Worm (Caenorhabditis elegans): ENCODE results near the gene pud-3.
"Not testable (repeated sequence)": the region's sequence is repeated elsewhere in the genome, so short reads cannot be mapped to it uniquely, and the experiment has no call there.

Gene pud-3

ce11 chrV:2331616-2332015 lies 6.7 kb upstream of the pud-3 start, which contains the start of gene irld-32:
TSS of gene irld-32 (plus strand) at chrV:2331916.
- TF ChIP-seq nfya-1 (tag; optimal IDR thresholded peaks at IDR 0.05); ref-2 (tag; optimal IDR thresholded peaks at IDR 0.05); sox-2 (GFP tag; IDR thresholded peaks at IDR 0.05): not testable (repeated sequence)

ce11 chrV:2330129-2330528 lies 5.2 kb upstream of the pud-3 start, which contains the start of gene pud-1.1:
TSS of gene pud-1.1 (plus strand) at chrV:2330429.
- TF ChIP-seq nfya-1 (tag; optimal IDR thresholded peaks at IDR 0.05); unc-55 (GFP tag; optimal IDR thresholded peaks at IDR 0.05); pat-9 (tag; optimal IDR thresholded peaks at IDR 0.05): not testable (repeated sequence)

- TF ChIP-seq tbx-2 (tag; optimal IDR thresholded peaks at IDR 0.05) (no peak), nhr-11 (tag; optimal IDR thresholded peaks at IDR 0.05) (no peak), npax-4 (tag; optimal IDR thresholded peaks at IDR 0.05) (no peak), ceh-31 (tag; optimal IDR thresholded peaks at IDR 0.05) (no peak), mec-3 (tag; optimal IDR thresholded peaks at IDR 0.05; ENCODE audit: borderline replicate concordance) (no peak), ceh-18 (tag; optimal IDR thresholded peaks at IDR 0.05) (no peak), elt-2 (tag; optimal IDR thresholded peaks at IDR 0.05) (peak; percentile 93), zip-5 (tag; optimal IDR thresholded peaks at IDR 0.05) (no peak)
Measured at ce11 chrV:2327124-2327523, 2.2 kb upstream of the pud-3 start.

ce11 chrV:2326378-2326777 lies 1.4 kb upstream of the pud-3 start, which contains the start of gene pud-4:
TSS of gene pud-4 (plus strand) at chrV:2326678.
- TF ChIP-seq ceh-6 (GFP tag; optimal IDR thresholded peaks at IDR 0.05) (no peak), ceh-31 (tag; optimal IDR thresholded peaks at IDR 0.05) (no peak), odd-2 (tag; optimal IDR thresholded peaks at IDR 0.05) (no peak), hlh-13 (GFP tag; optimal IDR thresholded peaks at IDR 0.05) (no peak), pha-4 (tag; optimal IDR thresholded peaks at IDR 0.05) (no peak), Y22D7AL.16 (tag; optimal IDR thresholded peaks at IDR 0.05) (no peak), C08G9.2 (tag; optimal IDR thresholded peaks at IDR 0.05) (no peak), zip-5 (tag; optimal IDR thresholded peaks at IDR 0.05) (no peak), ceh-19 (GFP tag; optimal IDR thresholded peaks at IDR 0.05) (no peak), npax-4 (tag; optimal IDR thresholded peaks at IDR 0.05) (no peak), ceh-45 (GFP tag; IDR thresholded peaks at IDR 0.05) (no peak), pag-3 (tag; optimal IDR thresholded peaks at IDR 0.05; ENCODE audit: borderline replicate concordance) (no peak)

ce11 chrV:2324260-2324659 lies 692 bp downstream of the pud-3 start:
- TF ChIP-seq elt-2 (tag; optimal IDR thresholded peaks at IDR 0.05) (peak; percentile 93), elt-4 (tag; optimal IDR thresholded peaks at IDR 0.05) (no peak)

ce11 chrV:2322466-2322865 lies 2.5 kb downstream of the pud-3 start, which contains the start of gene pud-1.2:
TSS of gene pud-1.2 (minus strand) at chrV:2322566.
- TF ChIP-seq hlh-30 (tag; optimal IDR thresholded peaks at IDR 0.05; ENCODE audit: insufficient read depth); ref-2 (tag; optimal IDR thresholded peaks at IDR 0.05); ama-1 (optimal IDR thresholded peaks at IDR 0.05): not testable (repeated sequence)

ce11 chrV:2321001-2321400 lies 4.0 kb downstream of the pud-3 start, which contains the start of gene Y19D10B.6:
TSS of gene Y19D10B.6 (minus strand) at chrV:2321101.
- not testable (repeated sequence) for TF ChIP-seq nhr-11, pqm-1, pha-2 (tag; optimal IDR thresholded peaks at IDR 0.05)

ce11 chrV:2308246-2308645 lies 16.7 kb downstream of the pud-3 start:
- TF ChIP-seq ets-4 (tag; optimal IDR thresholded peaks at IDR 0.05) (no peak), lin-11 (tag; optimal IDR thresholded peaks at IDR 0.05) (no peak), pha-2 (tag; optimal IDR thresholded peaks at IDR 0.05) (no peak), pax-1 (tag; optimal IDR thresholded peaks at IDR 0.05) (no peak)

Measured in whole organism, late embryonic.